Fruit fly (Drosophila melanogaster): Measurements from ENCODE around the gene CG1314.

Gene CG1314

DNA sequence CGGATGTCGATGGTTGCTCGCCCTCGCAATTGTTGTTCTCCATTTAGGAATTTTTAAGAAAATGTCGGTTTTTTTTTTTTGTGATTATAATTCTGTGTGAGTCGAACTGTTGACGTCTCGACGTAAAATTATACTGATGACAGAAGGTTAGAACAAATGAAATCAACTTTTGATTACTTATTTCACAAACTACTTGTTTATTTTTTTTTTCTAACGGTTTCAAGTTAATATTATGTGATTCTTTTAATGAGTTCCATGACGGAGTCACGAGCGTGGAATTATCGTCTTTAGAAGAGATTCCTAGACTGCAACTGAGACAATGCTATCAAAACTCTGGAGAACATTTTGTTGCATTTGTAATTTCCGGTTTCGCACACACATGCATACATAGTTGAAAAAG is at the start of gene CG1314:
TSS of gene CG1314 (minus strand) at position 101 of the 400 bp plus-strand sequence.
- TF ChIP-seq psq (optimal IDR thresholded peaks at IDR 0.05) (no peak), CG8478 (optimal IDR thresholded peaks at IDR 0.05) (no peak), EcR (GFP tag; optimal IDR thresholded peaks at IDR 0.05) (no peak), Dll (optimal IDR thresholded peaks at IDR 0.05) (no peak), pan (optimal IDR thresholded peaks at IDR 0.05) (no peak), usp (GFP tag; optimal IDR thresholded peaks at IDR 0.05) (no peak)

DNA sequence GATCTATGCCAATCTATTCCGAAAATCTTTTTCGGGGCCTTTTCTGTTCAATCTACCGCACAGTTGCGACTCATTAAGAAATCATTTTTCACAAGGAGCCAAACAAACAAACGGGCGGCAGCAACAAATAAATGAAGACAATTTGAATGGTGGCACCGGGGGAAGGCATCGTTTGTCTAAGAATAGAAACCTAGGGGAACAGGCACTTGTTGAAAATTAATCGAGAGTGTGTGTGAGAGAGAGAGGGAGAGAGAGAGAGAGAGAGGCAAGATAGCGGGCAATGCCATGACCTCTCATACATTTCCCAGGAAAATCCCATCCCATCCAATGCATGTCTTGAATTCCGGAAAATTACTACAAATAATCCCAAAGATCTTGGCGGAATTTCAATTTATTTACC is 47.2 kb upstream of the CG1314 start:
- no peak for TF ChIP-seq usp (GFP tag; optimal IDR thresholded peaks at IDR 0.05)
- no peak for TF ChIP-seq pan (optimal IDR thresholded peaks at IDR 0.05)
- no peak for TF ChIP-seq psq (optimal IDR thresholded peaks at IDR 0.05)
- no peak for TF ChIP-seq CG8478 (optimal IDR thresholded peaks at IDR 0.05)
- TF ChIP-seq Dll (optimal IDR thresholded peaks at IDR 0.05) = no peak

DNA sequence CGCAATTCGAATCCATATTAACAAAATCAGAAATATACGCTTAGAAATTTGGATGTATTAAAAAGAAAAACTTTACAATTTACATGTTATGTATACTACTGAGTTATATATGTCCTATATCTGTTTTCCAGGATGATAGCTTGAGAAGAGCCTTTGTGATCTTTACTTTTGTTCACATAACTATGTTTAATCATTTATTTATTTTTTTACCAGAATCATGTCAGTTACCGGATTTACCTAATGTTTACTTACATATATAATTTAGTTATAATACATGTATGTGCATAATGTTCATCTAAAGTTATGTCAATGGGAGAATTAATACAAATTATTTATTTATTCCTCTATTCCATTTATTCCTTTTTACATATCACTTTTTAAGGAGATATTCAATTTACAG is 13.3 kb upstream of the CG1314 start, which contains the start of gene I-3:
TSS of gene I-3 (minus strand) at position 101 of the 400 bp plus-strand sequence.
- TF ChIP-seq CG8478 (optimal IDR thresholded peaks at IDR 0.05) (no peak), psq (optimal IDR thresholded peaks at IDR 0.05) (no peak), usp (GFP tag; optimal IDR thresholded peaks at IDR 0.05) (no peak), EcR (GFP tag; optimal IDR thresholded peaks at IDR 0.05) (no peak), pan (optimal IDR thresholded peaks at IDR 0.05) (no peak), Dll (optimal IDR thresholded peaks at IDR 0.05) (no peak)

dm6 chrX:20863704-20864103 is 5.5 kb downstream of the CG1314 start:
- TF ChIP-seq Dll (optimal IDR thresholded peaks at IDR 0.05) = no peak
- TF ChIP-seq EcR (GFP tag; optimal IDR thresholded peaks at IDR 0.05) = no peak
- TF ChIP-seq usp (GFP tag; optimal IDR thresholded peaks at IDR 0.05) = no peak
- no peak for TF ChIP-seq pan (optimal IDR thresholded peaks at IDR 0.05)
- TF ChIP-seq CG8478 (optimal IDR thresholded peaks at IDR 0.05) = no peak
- TF ChIP-seq psq (optimal IDR thresholded peaks at IDR 0.05) = no peak

DNA sequence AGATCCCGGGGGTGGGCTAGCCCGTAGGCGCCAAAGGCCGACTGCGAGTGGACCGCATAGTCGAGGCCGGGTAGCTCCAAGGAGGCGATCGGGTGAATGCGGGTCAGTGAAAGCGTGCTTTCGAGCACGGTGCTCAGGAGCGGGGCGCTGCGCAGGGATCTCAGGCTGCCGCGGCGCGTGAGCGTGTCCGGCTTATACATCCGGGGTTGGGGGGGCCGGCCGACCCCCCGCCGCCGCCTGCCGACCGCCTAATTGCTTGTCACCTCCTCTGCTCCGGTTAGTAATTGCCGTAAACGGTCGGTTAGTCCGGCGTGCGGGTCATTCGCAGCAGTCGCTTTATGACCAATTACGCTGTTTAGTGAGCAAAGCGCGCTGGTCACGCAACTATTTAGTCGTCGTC is 43.0 kb downstream of the CG1314 start:
- TF ChIP-seq CG8478 (optimal IDR thresholded peaks at IDR 0.05) (no peak), EcR (GFP tag; optimal IDR thresholded peaks at IDR 0.05) (no peak), psq (optimal IDR thresholded peaks at IDR 0.05) (no peak), usp (GFP tag; optimal IDR thresholded peaks at IDR 0.05) (no peak), Dll (optimal IDR thresholded peaks at IDR 0.05) (no peak), pan (optimal IDR thresholded peaks at IDR 0.05) (no peak)

- no peak for TF ChIP-seq usp (GFP tag; optimal IDR thresholded peaks at IDR 0.05)
- TF ChIP-seq Dll (optimal IDR thresholded peaks at IDR 0.05) = no peak
- TF ChIP-seq pan (optimal IDR thresholded peaks at IDR 0.05) = no peak
- no peak for TF ChIP-seq psq (optimal IDR thresholded peaks at IDR 0.05)
- TF ChIP-seq CG8478 (optimal IDR thresholded peaks at IDR 0.05) = no peak
- no peak for TF ChIP-seq EcR (GFP tag; optimal IDR thresholded peaks at IDR 0.05)
Measured at dm6 chrX:20821846-20822245, 47.4 kb downstream of the CG1314 start, which contains the start of gene CG15450. TSS of gene CG15450 (plus strand) at chrX:20822146.

All from whole organism.